Fruit fly (Drosophila melanogaster) whole organism, embryonic: ENCODE data around the gene CG46439.

ENCODE experiments used
- Atf3 ChIP-seq: fragments of 200-800 bp; sonication (Bioruptor generic); optimal IDR thresholded peaks from 3 replicates; lab custom pipeline; 2016; ENCODE audit warnings: missing biosample characterization, missing genetic modification characterization
- B-H2 ChIP-seq: fragments of 200-800 bp; sonication (Bioruptor generic); optimal IDR thresholded peaks from 2 replicates; lab custom pipeline; 2018; ENCODE audit warnings: missing biosample characterization, mild to moderate bottlenecking, missing genetic modification characterization
- C15 ChIP-seq: fragments of 200-800 bp; sonication (Bioruptor generic); IDR thresholded peaks from 3 replicates; pipeline ENCODE4 v1.3.6; 2022; ENCODE audit warnings: missing biosample characterization, missing genetic modification characterization
- CG1024 ChIP-seq: fragments of 200-800 bp; sonication (Bioruptor generic); IDR thresholded peaks from 2 replicates; pipeline ENCODE4 v1.3.6; 2022; ENCODE audit warnings: missing biosample characterization, missing genetic modification characterization
- CG10431 ChIP-seq: fragments of 200-800 bp; sonication (Bioruptor generic); optimal IDR thresholded peaks from 3 replicates; lab custom pipeline; 2018; ENCODE audit warnings: missing biosample characterization, mild to moderate bottlenecking, missing genetic modification characterization
- CG10979 ChIP-seq: fragments of 200-800 bp; sonication (Bioruptor generic); optimal IDR thresholded peaks from 2 replicates; lab custom pipeline; 2018; ENCODE audit warnings: missing biosample characterization, mild to moderate bottlenecking, missing genetic modification characterization, moderate library complexity
- CG12299 ChIP-seq: fragments of 200-800 bp; sonication (Bioruptor generic); optimal IDR thresholded peaks from 2 replicates; lab custom pipeline; 2018; ENCODE audit warnings: missing biosample characterization, mild to moderate bottlenecking, missing genetic modification characterization
- CG13624 ChIP-seq: fragments of 200-800 bp; sonication (Bioruptor generic); optimal IDR thresholded peaks from 2 replicates; lab custom pipeline; 2016; ENCODE audit warnings: missing biosample characterization, missing genetic modification characterization
- CG13894 ChIP-seq: fragments of 200-800 bp; sonication (Bioruptor generic); optimal IDR thresholded peaks from 3 replicates; lab custom pipeline; 2018; ENCODE audit warnings: missing biosample characterization, mild to moderate bottlenecking, missing genetic modification characterization, moderate library complexity
- CG14667 ChIP-seq: fragments of 200-800 bp; sonication (Bioruptor generic); IDR thresholded peaks from 2 replicates; pipeline ENCODE4 v1.3.6; 2022; ENCODE audit warnings: missing biosample characterization, missing genetic modification characterization
- CG15011 ChIP-seq: fragments of 200-800 bp; sonication (Bioruptor generic); optimal IDR thresholded peaks from 3 replicates; lab custom pipeline; 2018; ENCODE audit warnings: missing biosample characterization, mild to moderate bottlenecking, missing genetic modification characterization
- CG16813 ChIP-seq: fragments of 200-800 bp; sonication (Bioruptor generic); IDR thresholded peaks from 3 replicates; pipeline ENCODE4 v1.3.6; 2022; ENCODE audit warnings: missing biosample characterization, missing genetic modification characterization; ENCODE audit not compliant: partially characterized antibody
- CG17829 ChIP-seq: fragments of 200-800 bp; optimal IDR thresholded peaks from 2 replicates; lab custom pipeline; 2019; ENCODE audit warnings: missing biosample characterization, mild to moderate bottlenecking, missing genetic modification characterization, moderate library complexity
- CG2120 ChIP-seq: fragments of 200-800 bp; sonication (Bioruptor generic); optimal IDR thresholded peaks from 3 replicates; lab custom pipeline; 2016; ENCODE audit warnings: missing biosample characterization, missing genetic modification characterization
- CG30020 ChIP-seq: fragments of 200-800 bp; optimal IDR thresholded peaks from 2 replicates; lab custom pipeline; 2019; ENCODE audit warnings: missing biosample characterization, mild to moderate bottlenecking, missing genetic modification characterization, moderate library complexity
- CG32767 ChIP-seq: fragments of 200-800 bp; sonication (Bioruptor generic); IDR thresholded peaks from 2 replicates; pipeline ENCODE4 v1.3.6; 2022; ENCODE audit warnings: missing biosample characterization, missing genetic modification characterization
- CG3847 ChIP-seq: fragments of 200-800 bp; sonication (Bioruptor generic); IDR thresholded peaks from 2 replicates; pipeline ENCODE4 v1.3.6; 2022; ENCODE audit warnings: missing biosample characterization, missing genetic modification characterization
- CG4820 ChIP-seq: fragments of 200-800 bp; sonication (Bioruptor generic); optimal IDR thresholded peaks from 3 replicates; lab custom pipeline; 2016; ENCODE audit warnings: missing biosample characterization, missing genetic modification characterization
- CG6683 ChIP-seq: fragments of 200-800 bp; sonication (Bioruptor generic); optimal IDR thresholded peaks from 2 replicates; lab custom pipeline; 2017; ENCODE audit warnings: missing biosample characterization, mild to moderate bottlenecking, missing genetic modification characterization, missing genetic modification reagents
- CG6813 ChIP-seq: fragments of 200-800 bp; sonication (Bioruptor generic); optimal IDR thresholded peaks from 2 replicates; lab custom pipeline; 2017; ENCODE audit warnings: missing biosample characterization, missing genetic modification characterization, mild to moderate bottlenecking, moderate library complexity, missing genetic modification reagents
- CG7556 ChIP-seq: fragments of 200-800 bp; sonication (Bioruptor generic); optimal IDR thresholded peaks from 2 replicates; lab custom pipeline; 2017; ENCODE audit warnings: missing biosample characterization, mild to moderate bottlenecking, missing genetic modification characterization
- CG8359 ChIP-seq: fragments of 200-800 bp; sonication (Bioruptor generic); optimal IDR thresholded peaks from 2 replicates; lab custom pipeline; 2017; ENCODE audit warnings: missing biosample characterization, mild to moderate bottlenecking, missing genetic modification characterization, borderline replicate concordance
- CG8478 ChIP-seq: fragments of >200 bp; optimal IDR thresholded peaks from 2 replicates; lab custom pipeline; 2018
- CG9932 ChIP-seq: fragments of 200-800 bp; sonication (Bioruptor generic); IDR thresholded peaks from 2 replicates; pipeline ENCODE4 v1.3.6; 2022; ENCODE audit warnings: missing biosample characterization, missing genetic modification characterization
- Doc3 ChIP-seq: fragments of 200-800 bp; sonication (Bioruptor generic); IDR thresholded peaks from 3 replicates; pipeline ENCODE4 v1.3.6; 2022; ENCODE audit warnings: missing biosample characterization, missing genetic modification characterization; ENCODE audit not compliant: partially characterized antibody
- HmgD ChIP-seq: fragments of 200-800 bp; sonication (Bioruptor generic); optimal IDR thresholded peaks from 3 replicates; lab custom pipeline; 2016; ENCODE audit warnings: missing biosample characterization, missing genetic modification characterization
- Kr ChIP-seq: fragments of 200-800 bp; sonication (Bioruptor generic); optimal IDR thresholded peaks from 2 replicates; lab custom pipeline; 2017; ENCODE audit warnings: missing biosample characterization, mild to moderate bottlenecking, missing genetic modification characterization
- Med ChIP-seq: fragments of 200-800 bp; sonication (Bioruptor generic); peaks from one replicate; lab custom pipeline; 2016; ENCODE audit warnings: missing biosample characterization, missing genetic modification characterization, mild to moderate bottlenecking, inconsistent platforms, moderate library complexity
- NK7.1 ChIP-seq: fragments of 200-800 bp; sonication (Bioruptor generic); optimal IDR thresholded peaks from 3 replicates; lab custom pipeline; 2016; ENCODE audit warnings: missing biosample characterization, missing genetic modification characterization
- NfI ChIP-seq: fragments of 200-800 bp; sonication (Bioruptor generic); optimal IDR thresholded peaks from 3 replicates; lab custom pipeline; 2018; ENCODE audit warnings: missing biosample characterization, mild to moderate bottlenecking, missing genetic modification characterization, moderate library complexity
- Opbp ChIP-seq: fragments of 200-800 bp; sonication (Bioruptor generic); IDR thresholded peaks from 3 replicates; pipeline ENCODE4 v1.3.6; 2022; ENCODE audit warnings: missing biosample characterization, missing genetic modification characterization; ENCODE audit not compliant: partially characterized antibody
- Poxn ChIP-seq: fragments of 200-800 bp; sonication (Bioruptor generic); IDR thresholded peaks from 2 replicates; pipeline ENCODE4 v1.3.6; 2022; ENCODE audit warnings: missing biosample characterization, missing genetic modification characterization
- Ptx1 ChIP-seq: fragments of 200-800 bp; sonication (Bioruptor generic); IDR thresholded peaks from 2 replicates; pipeline ENCODE4 v1.3.6; 2022; ENCODE audit warnings: missing biosample characterization, missing genetic modification characterization
- bab2 ChIP-seq: fragments of 200-800 bp; sonication (Bioruptor generic); optimal IDR thresholded peaks from 2 replicates; lab custom pipeline; 2016; ENCODE audit warnings: missing biosample characterization, missing genetic modification characterization
- chif ChIP-seq, 2 experiments: fragments of 200-800 bp; sonication (Bioruptor generic); optimal IDR thresholded peaks; 3 replicates each; lab custom pipeline; 2016; ENCODE audit warnings: missing biosample characterization in 2 of 2, missing genetic modification characterization in 2 of 2
- chinmo ChIP-seq: fragments of 200-800 bp; sonication (Bioruptor generic); IDR thresholded peaks from 4 replicates; pipeline ENCODE4 v1.3.6; 2022; ENCODE audit warnings: missing biosample characterization, missing genetic modification characterization; ENCODE audit not compliant: partially characterized antibody
- chn ChIP-seq: fragments of 200-800 bp; sonication (Bioruptor generic); optimal IDR thresholded peaks from 2 replicates; lab custom pipeline; 2016; ENCODE audit warnings: missing biosample characterization, missing genetic modification characterization
- ems ChIP-seq: fragments of 200-800 bp; sonication (Bioruptor generic); optimal IDR thresholded peaks from 3 replicates; lab custom pipeline; 2016; ENCODE audit warnings: missing biosample characterization, missing genetic modification characterization
- en ChIP-seq: fragments of 200-800 bp; sonication (Bioruptor generic); optimal IDR thresholded peaks from 2 replicates; lab custom pipeline; 2016; ENCODE audit warnings: missing biosample characterization, missing genetic modification characterization
- lab ChIP-seq: fragments of 200-800 bp; sonication (Bioruptor generic); optimal IDR thresholded peaks from 3 replicates; lab custom pipeline; 2017; ENCODE audit warnings: missing biosample characterization, missing genetic modification characterization, mild to moderate bottlenecking, moderate library complexity, missing genetic modification reagents
- luna ChIP-seq: fragments of 200-800 bp; sonication (Bioruptor generic); optimal IDR thresholded peaks from 2 replicates; lab custom pipeline; 2016; ENCODE audit warnings: missing biosample characterization, missing genetic modification characterization
- nmo ChIP-seq: fragments of 200-800 bp; sonication (Bioruptor generic); optimal IDR thresholded peaks from 2 replicates; lab custom pipeline; 2018; ENCODE audit warnings: missing biosample characterization, mild to moderate bottlenecking, missing genetic modification characterization, moderate library complexity
- repo ChIP-seq: fragments of 200-800 bp; sonication (Bioruptor generic); optimal IDR thresholded peaks from 2 replicates; lab custom pipeline; 2016; ENCODE audit warnings: missing biosample characterization, missing genetic modification characterization
- rib ChIP-seq: fragments of 200-800 bp; sonication (Bioruptor generic); IDR thresholded peaks from 2 replicates; pipeline ENCODE4 v1.3.6; 2022; ENCODE audit warnings: missing biosample characterization, missing genetic modification characterization
- sisA ChIP-seq: fragments of 200-800 bp; sonication (Bioruptor generic); IDR thresholded peaks from 2 replicates; pipeline ENCODE4 v1.3.6; 2022; ENCODE audit warnings: missing biosample characterization, missing genetic modification characterization
- slbo ChIP-seq: fragments of 200-800 bp; sonication (Bioruptor generic); IDR thresholded peaks from 2 replicates; pipeline ENCODE4 v1.3.6; 2022; ENCODE audit warnings: missing biosample characterization, missing genetic modification characterization
- slou ChIP-seq: fragments of 200-800 bp; sonication (Bioruptor generic); optimal IDR thresholded peaks from 3 replicates; lab custom pipeline; 2016; ENCODE audit warnings: missing biosample characterization, missing genetic modification characterization
- so ChIP-seq: fragments of 200-800 bp; sonication (Bioruptor generic); IDR thresholded peaks from 3 replicates; pipeline ENCODE4 v1.3.6; 2022; ENCODE audit warnings: missing biosample characterization, missing genetic modification characterization
- sug ChIP-seq: fragments of 200-800 bp; optimal IDR thresholded peaks from 2 replicates; lab custom pipeline; 2019; ENCODE audit warnings: missing biosample characterization, mild to moderate bottlenecking, missing genetic modification characterization, moderate library complexity
- ttk ChIP-seq: fragments of 200-800 bp; sonication (Bioruptor generic); IDR thresholded peaks from 2 replicates; pipeline ENCODE4 v2.1.2; 2022; ENCODE audit warnings: missing biosample characterization, missing genetic modification characterization
- zen ChIP-seq: fragments of 200-800 bp; sonication (Bioruptor generic); optimal IDR thresholded peaks from 3 replicates; lab custom pipeline; 2018; ENCODE audit warnings: missing biosample characterization, mild to moderate bottlenecking, missing genetic modification characterization, moderate library complexity

Gene CG46439

DNA sequence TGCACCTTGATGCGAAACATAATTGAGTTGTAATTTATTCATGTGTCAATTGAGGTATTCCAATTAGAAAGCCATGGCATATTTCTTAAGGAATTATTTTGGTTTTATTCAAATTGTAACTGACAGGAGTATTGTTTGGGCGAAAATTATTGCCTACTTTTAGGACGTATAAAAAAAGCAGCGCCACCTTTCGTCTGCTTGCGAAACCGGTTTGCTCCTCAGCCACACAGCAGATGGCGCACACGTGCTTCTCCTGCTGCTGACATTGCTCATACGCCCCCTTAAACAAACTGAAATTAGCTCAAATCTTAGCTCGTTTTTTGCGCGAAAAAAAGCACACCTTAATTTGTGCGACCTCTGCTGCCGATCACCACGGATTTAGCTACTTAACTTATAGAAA, 48.2 kb downstream of the CG46439 start (continued):
- peak; percentile 82 for TF ChIP-seq CG17829 (tag; lab: Kevin White, UChicago)
- no peak for TF ChIP-seq rib (GFP tag; lab: Robert Waterston, UW)
- TF ChIP-seq NK7.1 (GFP tag; lab: Kevin White, UChicago) = peak; percentile 53
- TF ChIP-seq CG12299 = no peak
- peak; percentile 72 for TF ChIP-seq CG2120 (GFP tag; lab: Kevin White, UChicago)
- no peak for TF ChIP-seq luna
- no peak for TF ChIP-seq CG32767 (GFP tag; lab: Robert Waterston, UW)
- no peak for TF ChIP-seq CG6683
- no peak for TF ChIP-seq CG8478
- TF ChIP-seq Ptx1 = peak; percentile 86
- TF ChIP-seq Doc3 (GFP tag; lab: Robert Waterston, UW) = no peak
- peak; percentile 66 for TF ChIP-seq lab (GFP tag; lab: Kevin White, UChicago)
- peak; percentile 68 for TF ChIP-seq CG1024 (GFP tag; lab: Robert Waterston, UW)
- TF ChIP-seq ttk (GFP tag; lab: Robert Waterston, UW) = peak; percentile 42; the same call in 1 of the 2 replicates
- peak; percentile 50 for TF ChIP-seq ems (GFP tag; lab: Kevin White, UChicago)
- peak; percentile 60 to 90 for TF ChIP-seq chif (GFP tag; optimal IDR thresholded peaks at IDR 0.05; lab: Kevin White, UChicago)
- peak; percentile 16 for TF ChIP-seq CG15011 (GFP tag; lab: Kevin White, UChicago)
- TF ChIP-seq slbo (GFP tag; lab: Robert Waterston, UW) = peak; percentile 87
- TF ChIP-seq Poxn (GFP tag; lab: Robert Waterston, UW) = no peak
- peak; percentile 44 for TF ChIP-seq en
- TF ChIP-seq chinmo (GFP tag; lab: Robert Waterston, UW) = no peak
- peak; percentile 89 for TF ChIP-seq CG10979 (tag; lab: Kevin White, UChicago)
- TF ChIP-seq B-H2 (GFP tag; lab: Kevin White, UChicago) = peak; percentile 71
- peak; percentile 77; the same call in 1 of the 2 replicates for TF ChIP-seq CG3847 (GFP tag; lab: Robert Waterston, UW)
- TF ChIP-seq HmgD (GFP tag; lab: Kevin White, UChicago) = peak; percentile 83
- TF ChIP-seq Atf3 (GFP tag; lab: Kevin White, UChicago) = peak; percentile 73
- no peak for TF ChIP-seq CG30020 (tag; lab: Kevin White, UChicago)
- TF ChIP-seq so = 0 out of 3 replicates have a peak, but pooled peaks have one; percentile 42
- TF ChIP-seq NfI (GFP tag; lab: Kevin White, UChicago) = peak; percentile 79
- no peak for TF ChIP-seq C15 (GFP tag; lab: Robert Waterston, UW)
- peak; percentile 58 for TF ChIP-seq CG4820 (GFP tag; lab: Kevin White, UChicago)
- peak; percentile 66 for TF ChIP-seq repo
- TF ChIP-seq sisA (GFP tag; lab: Robert Waterston, UW) = peak; percentile 73
- TF ChIP-seq CG8359 = no peak
- peak; percentile 84 for TF ChIP-seq CG9932 (GFP tag; lab: Robert Waterston, UW)
- peak; percentile 9 for TF ChIP-seq slou (GFP tag; lab: Kevin White, UChicago)
- TF ChIP-seq CG13894 (tag; lab: Kevin White, UChicago) = no peak
- TF ChIP-seq CG14667 (GFP tag; lab: Robert Waterston, UW) = peak; percentile 72
- peak; percentile 63 for TF ChIP-seq CG6813 (GFP tag; lab: Kevin White, UChicago)
- TF ChIP-seq chn (GFP tag; lab: Kevin White, UChicago) = peak; percentile 57
- TF ChIP-seq bab2 (GFP tag; lab: Kevin White, UChicago) = peak; percentile 78
- TF ChIP-seq Kr (GFP tag; lab: Kevin White, UChicago) = no peak
- TF ChIP-seq Med (GFP tag; lab: Kevin White, UChicago) = peak; percentile 98
- peak; percentile 61 for TF ChIP-seq sug
- peak; percentile 54; the same call in 1 of the 3 replicates for TF ChIP-seq Opbp (GFP tag; lab: Robert Waterston, UW)
- TF ChIP-seq CG10431 (GFP tag; lab: Kevin White, UChicago) = peak; percentile 70
- peak; percentile 69 for TF ChIP-seq CG13624 (GFP tag; lab: Kevin White, UChicago)
- TF ChIP-seq zen (tag; lab: Kevin White, UChicago) = peak; percentile 72
- no peak for TF ChIP-seq CG16813 (GFP tag; lab: Robert Waterston, UW)
- TF ChIP-seq CG7556 (GFP tag; lab: Kevin White, UChicago) = no peak
- TF ChIP-seq nmo (GFP tag; lab: Kevin White, UChicago) = peak; percentile 68
